Worm (Caenorhabditis elegans): ENCODE results near the gene C09B9.7.

- TF ChIP-seq T20F7.1 (GFP tag; optimal IDR thresholded peaks at IDR 0.05) (no peak), set-16 (GFP tag; IDR thresholded peaks at IDR 0.05) (no peak), lsy-2 (tag; optimal IDR thresholded peaks at IDR 0.05) (no peak), aly-2 (tag; optimal IDR thresholded peaks at IDR 0.05) (no peak), ceh-28 (tag; optimal IDR thresholded peaks at IDR 0.05) (no peak), zip-11 (GFP tag; IDR thresholded peaks at IDR 0.05) (no peak), hif-1 (tag; optimal IDR thresholded peaks at IDR 0.05) (no peak), lin-15B (tag; optimal IDR thresholded peaks at IDR 0.05) (no peak), hlh-30 (tag; optimal IDR thresholded peaks at IDR 0.05; ENCODE audit: insufficient read depth) (no peak), spr-3 (GFP tag; optimal IDR thresholded peaks at IDR 0.05) (no peak)
These were observed 48.6 kb downstream of the C09B9.7 start, which contains the start of gene srm-1 for ce11 chrIV:5012241-5012640.
